Fruit fly (Drosophila melanogaster): ENCODE results near the gene CG11970.

CG11970 gene

dm6 chr3R:9013765-9014380, 29.4 kb downstream of the CG11970 start:
- TF ChIP-seq ey (GFP tag; optimal IDR thresholded peaks at IDR 0.05) (peak; percentile 82), usp (GFP tag; optimal IDR thresholded peaks at IDR 0.05) (no peak), dsf (GFP tag; optimal IDR thresholded peaks at IDR 0.05; ENCODE audit: borderline replicate concordance) (no peak), dmrt93B (GFP tag; optimal IDR thresholded peaks at IDR 0.05) (no peak), Abd-B (GFP tag; optimal IDR thresholded peaks at IDR 0.05) (no peak), brk (GFP tag; optimal IDR thresholded peaks at IDR 0.05) (no peak), CG9705 (GFP tag; optimal IDR thresholded peaks at IDR 0.05) (peak; percentile 25), Hr78 (GFP tag; optimal IDR thresholded peaks at IDR 0.05) (no peak), fru (GFP tag; optimal IDR thresholded peaks at IDR 0.05) (peak; percentile 74), Jra (GFP tag; optimal IDR thresholded peaks at IDR 0.05) (peak; percentile 53), N (GFP tag; optimal IDR thresholded peaks at IDR 0.05) (no peak), Mio (GFP tag; optimal IDR thresholded peaks at IDR 0.05) (no peak), CG32264 (GFP tag; optimal IDR thresholded peaks at IDR 0.05) (peak; percentile 39), sv (GFP tag; optimal IDR thresholded peaks at IDR 0.05) (no peak), jim (GFP tag; optimal IDR thresholded peaks at IDR 0.05) (no peak), tai (GFP tag; optimal IDR thresholded peaks at IDR 0.05) (no peak), OdsH (GFP tag; optimal IDR thresholded peaks at IDR 0.05) (peak; percentile 65), br (GFP tag; optimal IDR thresholded peaks at IDR 0.05) (no peak), h (GFP tag; optimal IDR thresholded peaks at IDR 0.05) (peak; percentile 81), Sp1 (GFP tag; optimal IDR thresholded peaks at IDR 0.05) (peak; percentile 65), lola (GFP tag; optimal IDR thresholded peaks at IDR 0.05) (no peak), CrebA (GFP tag; optimal IDR thresholded peaks at IDR 0.05; ENCODE audit: borderline replicate concordance) (no peak), dl (GFP tag; optimal IDR thresholded peaks at IDR 0.05; ENCODE audit: insufficient read depth in 1 of 2, partially characterized antibody in 2 of 2) (no peak), foxo (GFP tag; optimal IDR thresholded peaks at IDR 0.05) (peak; percentile 31 to 78), psq (GFP tag; optimal IDR thresholded peaks at IDR 0.05) (peak; percentile 84), GATAd (GFP tag; optimal IDR thresholded peaks at IDR 0.05) (no peak), Hnf4 (GFP tag; optimal IDR thresholded peaks at IDR 0.05) (no peak), Dfd (GFP tag; optimal IDR thresholded peaks at IDR 0.05) (no peak), rgr (GFP tag; optimal IDR thresholded peaks at IDR 0.05) (peak; percentile 59), Dif (GFP tag; optimal IDR thresholded peaks at IDR 0.05; ENCODE audit: partially characterized antibody) (no peak), woc (GFP tag; optimal IDR thresholded peaks at IDR 0.05) (no peak), Myc (optimal IDR thresholded peaks at IDR 0.05) (no peak), sage (GFP tag; optimal IDR thresholded peaks at IDR 0.05) (no peak), Hr83 (GFP tag; optimal IDR thresholded peaks at IDR 0.05; ENCODE audit: poor library complexity, severe bottlenecking) (peak; percentile 14), pan (optimal IDR thresholded peaks at IDR 0.05) (no peak), Rel (GFP tag; optimal IDR thresholded peaks at IDR 0.05) (no peak), Rel (tag; optimal IDR thresholded peaks at IDR 0.05) (peak; percentile 98), HLH106 (tag; optimal IDR thresholded peaks at IDR 0.05) (peak; percentile 63), Vsx2 (GFP tag; optimal IDR thresholded peaks at IDR 0.05; ENCODE audit: partially characterized antibody) (no peak)

dm6 chr3R:9014859-9015466, 30.4 kb downstream of the CG11970 start, which contains the start of the genes Kcmf1, Sf3b5 and CG11986:
Gene Kcmf1, minus strand, starts transcription at chr3R:9014909.
Gene Sf3b5, minus strand, starts transcription at chr3R:9015341.
Gene CG11986, plus strand, starts transcription at chr3R:9015446.
- TF ChIP-seq rgr (GFP tag; optimal IDR thresholded peaks at IDR 0.05): no peak
- peak; percentile 80 for TF ChIP-seq fru (GFP tag; optimal IDR thresholded peaks at IDR 0.05)
- no peak for TF ChIP-seq usp (GFP tag; optimal IDR thresholded peaks at IDR 0.05)
- no peak for TF ChIP-seq Jra (GFP tag; optimal IDR thresholded peaks at IDR 0.05)
- TF ChIP-seq Sp1 (GFP tag; optimal IDR thresholded peaks at IDR 0.05): no peak
- TF ChIP-seq Myc (optimal IDR thresholded peaks at IDR 0.05): peak; percentile 56
- TF ChIP-seq CG9705 (GFP tag; optimal IDR thresholded peaks at IDR 0.05): no peak
- TF ChIP-seq CrebA (GFP tag; optimal IDR thresholded peaks at IDR 0.05; ENCODE audit: borderline replicate concordance): no peak

All from whole organism, wandering third instar larva.